Worm (Caenorhabditis elegans): ENCODE results near the gene arcp-1.

The arcp-1 gene

ce11 chrIII:3789688-3790371, 30.6 kb upstream of the arcp-1 start (continued):
- no peak for TF ChIP-seq jun-1 (tag; optimal IDR thresholded peaks at IDR 0.05)
- TF ChIP-seq fkh-10 (GFP tag; optimal IDR thresholded peaks at IDR 0.05): no peak
- peak; percentile 6 for TF ChIP-seq nhr-48 (tag; optimal IDR thresholded peaks at IDR 0.05)
- no peak for TF ChIP-seq lin-1 (GFP tag; IDR thresholded peaks at IDR 0.05)
- TF ChIP-seq ceh-32 (tag; optimal IDR thresholded peaks at IDR 0.05; ENCODE audit: poor library complexity): no peak
- no peak for TF ChIP-seq rbr-2 (tag; optimal IDR thresholded peaks at IDR 0.05)
- 0 out of 2 replicates have a peak, but pooled peaks have one; percentile 6 for TF ChIP-seq arid-1 (GFP tag; conservative IDR thresholded peaks at IDR 0.05)

ce11 chrIII:3786427-3786935, 27.3 kb upstream of the arcp-1 start, which contains the start of gene acy-3:
Gene acy-3 (minus strand): TSS chrIII:3786477.
- peak; percentile 55 for TF ChIP-seq mep-1 (tag; optimal IDR thresholded peaks at IDR 0.05)
- peak in 1 of 2 experiments; percentile 26 for TF ChIP-seq hif-1 (tag; optimal IDR thresholded peaks at IDR 0.05)
- TF ChIP-seq ceh-20 (GFP tag; IDR thresholded peaks at IDR 0.05): 0 out of 2 replicates have a peak, but pooled peaks have one; percentile 53
- no peak for TF ChIP-seq Y75B8A.6 (GFP tag; IDR thresholded peaks at IDR 0.05)
- peak; percentile 92 for TF ChIP-seq hlh-11 (tag; optimal IDR thresholded peaks at IDR 0.05)
- peak; percentile 66 for TF ChIP-seq duxl-1 (tag; optimal IDR thresholded peaks at IDR 0.05; ENCODE audit: poor library complexity)
- TF ChIP-seq ceh-62 (tag; optimal IDR thresholded peaks at IDR 0.05): no peak
- TF ChIP-seq nhr-28 (tag; optimal IDR thresholded peaks at IDR 0.05): peak; percentile 57
- no peak for TF ChIP-seq ceh-32 (tag; optimal IDR thresholded peaks at IDR 0.05; ENCODE audit: poor library complexity)
- peak; percentile 67 for TF ChIP-seq dve-1 (tag; optimal IDR thresholded peaks at IDR 0.05; ENCODE audit: insufficient read depth)
- TF ChIP-seq daf-12 (tag; optimal IDR thresholded peaks at IDR 0.05): no peak
- TF ChIP-seq mes-2 (tag; optimal IDR thresholded peaks at IDR 0.05; ENCODE audit: poor library complexity, severe bottlenecking): peak; percentile 50
- no peak for TF ChIP-seq ctbp-1 (GFP tag; IDR thresholded peaks at IDR 0.05)
- no peak for TF ChIP-seq sdz-12 (GFP tag; optimal IDR thresholded peaks at IDR 0.05)
- TF ChIP-seq ztf-7 (tag; optimal IDR thresholded peaks at IDR 0.05): peak; percentile 38
- no peak for TF ChIP-seq zip-11 (GFP tag; IDR thresholded peaks at IDR 0.05)
- peak; percentile 6 for TF ChIP-seq spr-1 (tag; optimal IDR thresholded peaks at IDR 0.05)
- TF ChIP-seq dpl-1 (GFP tag; optimal IDR thresholded peaks at IDR 0.05): peak; percentile 27
- peak; percentile 69; the same call in 1 of the 2 replicates for TF ChIP-seq hmg-1.1 (GFP tag; IDR thresholded peaks at IDR 0.05)
- peak; percentile 11 for TF ChIP-seq pqm-1 (tag; optimal IDR thresholded peaks at IDR 0.05)
- peak; percentile 49 for TF ChIP-seq nhr-48 (tag; optimal IDR thresholded peaks at IDR 0.05)
- TF ChIP-seq F37D6.2 (tag; optimal IDR thresholded peaks at IDR 0.05): no peak
- TF ChIP-seq mxl-3 (GFP tag; optimal IDR thresholded peaks at IDR 0.05): peak; percentile 75
- peak; percentile 17 to 45 for TF ChIP-seq lsy-2 (tag; optimal IDR thresholded peaks at IDR 0.05)
- peak; percentile 17 for TF ChIP-seq aha-1 (tag)
- peak; percentile 0 for TF ChIP-seq lin-13 (GFP tag; optimal IDR thresholded peaks at IDR 0.05)
- TF ChIP-seq hlh-30 (tag; optimal IDR thresholded peaks at IDR 0.05; ENCODE audit: insufficient read depth): peak; percentile 73
- peak; percentile 23 for TF ChIP-seq nhr-77 (tag; optimal IDR thresholded peaks at IDR 0.05)
- no peak for TF ChIP-seq nhr-42 (GFP tag; IDR thresholded peaks at IDR 0.05)
- TF ChIP-seq ceh-82 (tag; optimal IDR thresholded peaks at IDR 0.05): no peak
- peak; percentile 78 for TF ChIP-seq mdl-1 (tag; optimal IDR thresholded peaks at IDR 0.05)
- TF ChIP-seq gei-8 (GFP tag; optimal IDR thresholded peaks at IDR 0.05): no peak
- TF ChIP-seq T26A8.4 (GFP tag; IDR thresholded peaks at IDR 0.05): peak; percentile 72; the same call in 1 of the 2 replicates
- TF ChIP-seq dmd-6 (GFP tag; IDR thresholded peaks at IDR 0.05): peak; percentile 28; the same call in 1 of the 2 replicates
- TF ChIP-seq rbr-2 (tag; optimal IDR thresholded peaks at IDR 0.05): peak; percentile 46
- no peak for TF ChIP-seq mdt-29 (GFP tag; IDR thresholded peaks at IDR 0.05)
- peak; percentile 56 for TF ChIP-seq nhr-11 (tag; optimal IDR thresholded peaks at IDR 0.05)
- TF ChIP-seq egl-43 (GFP tag; IDR thresholded peaks at IDR 0.05): peak; percentile 72; the same call in 1 of the 2 replicates
- TF ChIP-seq set-16 (GFP tag; IDR thresholded peaks at IDR 0.05): peak; percentile 42
- peak in 1 of 2 experiments; percentile 57 for TF ChIP-seq daf-16 (GFP tag; optimal IDR thresholded peaks at IDR 0.05)
- TF ChIP-seq daf-16 (tag; optimal IDR thresholded peaks at IDR 0.05): peak; percentile 32
- peak; percentile 47; the same call in 1 of the 2 replicates for TF ChIP-seq nhr-41 (GFP tag; IDR thresholded peaks at IDR 0.05)
- peak; percentile 29 for TF ChIP-seq nhr-102 (tag; optimal IDR thresholded peaks at IDR 0.05)

All from whole organism, L4 larva.